Worm (Caenorhabditis elegans) whole organism, L2 larva: Measurements from ENCODE around the gene F45D11.14.
"Not testable (repeated sequence)": the region's sequence is repeated elsewhere in the genome, so short reads cannot be mapped to it uniquely, and the experiment has no call there.

Experiments used
- C34F6.9 ChIP-seq: fragments of 150-350 bp; optimal IDR thresholded peaks from 2 replicates; lab custom pipeline; 2014; ENCODE audit warnings: missing biosample characterization, missing genetic modification characterization
- Y55F3AM.14 ChIP-seq: fragments of 200-800 bp; sonication (Bioruptor generic); optimal IDR thresholded peaks from 2 replicates; lab custom pipeline; 2018; ENCODE audit warnings: mild to moderate bottlenecking, missing genetic modification characterization, missing compliant biosample characterization
- ZK546.5 ChIP-seq: sonication (generic microtip); optimal IDR thresholded peaks from 2 replicates; lab custom pipeline; 2017; ENCODE audit warnings: missing biosample characterization, missing genetic modification characterization
- alr-1 ChIP-seq: fragments of 150-350 bp; optimal IDR thresholded peaks from 2 replicates; lab custom pipeline; 2014; ENCODE audit warnings: missing biosample characterization, missing genetic modification characterization
- aly-2 ChIP-seq: fragments of 150-350 bp; optimal IDR thresholded peaks from 2 replicates; lab custom pipeline; 2014; ENCODE audit warnings: missing biosample characterization, missing genetic modification characterization
- blmp-1 ChIP-seq: sonication (generic microtip); optimal IDR thresholded peaks from 2 replicates; lab custom pipeline; 2017; ENCODE audit warnings: missing genetic modification characterization, mild to moderate bottlenecking, missing compliant biosample characterization, antibody characterized with exemption, moderate library complexity; ENCODE audit not compliant: insufficient read depth
- ceh-16 ChIP-seq: fragments of 150-350 bp; optimal IDR thresholded peaks from 2 replicates; lab custom pipeline; 2014; ENCODE audit warnings: missing biosample characterization, missing genetic modification characterization
- crh-2 ChIP-seq: sonication (generic microtip); optimal IDR thresholded peaks from 2 replicates; lab custom pipeline; 2017; ENCODE audit warnings: missing biosample characterization, missing genetic modification characterization
- dmd-4 ChIP-seq: sonication (generic microtip); optimal IDR thresholded peaks from 2 replicates; lab custom pipeline; 2017; ENCODE audit warnings: missing biosample characterization, missing genetic modification characterization
- egl-27 ChIP-seq: sonication (generic microtip); optimal IDR thresholded peaks from 3 replicates; lab custom pipeline; 2017; ENCODE audit warnings: missing biosample characterization, missing genetic modification reagents, missing genetic modification characterization
- elt-1 ChIP-seq: fragments of 150-350 bp; optimal IDR thresholded peaks from 2 replicates; lab custom pipeline; 2014; ENCODE audit warnings: missing biosample characterization, missing genetic modification characterization
- elt-3 ChIP-seq: sonication (generic microtip); optimal IDR thresholded peaks from 2 replicates; lab custom pipeline; 2017; ENCODE audit warnings: missing biosample characterization, missing genetic modification characterization
- gmeb-1 ChIP-seq: fragments of 150-350 bp; optimal IDR thresholded peaks from 2 replicates; lab custom pipeline; 2014; ENCODE audit warnings: missing biosample characterization, missing genetic modification characterization
- lin-13 ChIP-seq: fragments of 150-350 bp; optimal IDR thresholded peaks from 2 replicates; lab custom pipeline; 2014; ENCODE audit warnings: missing biosample characterization, missing genetic modification reagents, missing genetic modification characterization
- lsy-2 ChIP-seq, 2 experiments: fragments of 150-350 bp in 1 of 2; sonication (generic microtip) in 1 of 2; optimal IDR thresholded peaks; 2 replicates each; lab custom pipeline; 2014 to 2017; ENCODE audit warnings: missing biosample characterization in 2 of 2, missing genetic modification characterization in 2 of 2
- mab-5 ChIP-seq: fragments of 150-350 bp; optimal IDR thresholded peaks from 2 replicates; lab custom pipeline; 2014; ENCODE audit warnings: missing biosample characterization, missing genetic modification characterization
- mbf-1 ChIP-seq: sonication (generic microtip); optimal IDR thresholded peaks from 2 replicates; lab custom pipeline; 2017; ENCODE audit warnings: missing biosample characterization, missing genetic modification characterization
- mdl-1 ChIP-seq, 2 experiments: fragments of 150-350 bp in 1 of 2; sonication (generic microtip) in 1 of 2; optimal IDR thresholded peaks; 2 replicates each; lab custom pipeline; 2017; ENCODE audit warnings: missing biosample characterization in 2 of 2, missing genetic modification characterization in 2 of 2
- nhr-10 ChIP-seq: sonication (generic microtip); optimal IDR thresholded peaks from 2 replicates; lab custom pipeline; 2017; ENCODE audit warnings: missing biosample characterization, missing genetic modification characterization
- nhr-11 ChIP-seq: fragments of 150-350 bp; optimal IDR thresholded peaks from 2 replicates; lab custom pipeline; 2014; ENCODE audit warnings: missing biosample characterization, missing genetic modification characterization
- nhr-12 ChIP-seq: fragments of 150-350 bp; optimal IDR thresholded peaks from 2 replicates; lab custom pipeline; 2014; ENCODE audit warnings: missing biosample characterization, missing genetic modification characterization
- nhr-129 ChIP-seq: fragments of 150-350 bp; optimal IDR thresholded peaks from 2 replicates; lab custom pipeline; 2014; ENCODE audit warnings: missing biosample characterization, missing genetic modification characterization
- nhr-23 ChIP-seq: fragments of 150-350 bp; optimal IDR thresholded peaks from 2 replicates; lab custom pipeline; 2014; ENCODE audit warnings: missing biosample characterization, missing genetic modification reagents, missing genetic modification characterization
- nhr-237 ChIP-seq: fragments of 150-350 bp; optimal IDR thresholded peaks from 2 replicates; lab custom pipeline; 2014; ENCODE audit warnings: missing biosample characterization, missing genetic modification characterization
- nhr-25 ChIP-seq: fragments of 150-350 bp; sonication (generic microtip); optimal IDR thresholded peaks from 3 replicates; lab custom pipeline; 2014; ENCODE audit warnings: missing biosample characterization, missing genetic modification characterization
- nhr-6 ChIP-seq: fragments of 150-350 bp; optimal IDR thresholded peaks from 2 replicates; lab custom pipeline; 2014; ENCODE audit warnings: missing biosample characterization, missing genetic modification characterization
- peb-1 ChIP-seq: fragments of 150-350 bp; optimal IDR thresholded peaks from 2 replicates; lab custom pipeline; 2014; ENCODE audit warnings: missing biosample characterization, missing genetic modification characterization
- skn-1 ChIP-seq: sonication (generic microtip); optimal IDR thresholded peaks from 2 replicates; lab custom pipeline; 2017; ENCODE audit warnings: missing biosample characterization, missing genetic modification characterization
- sma-9 ChIP-seq, 2 experiments: fragments of 150-350 bp in 1 of 2; sonication (generic microtip) in 1 of 2; optimal IDR thresholded peaks; 2 replicates each; lab custom pipeline; 2014 to 2016; ENCODE audit warnings: missing genetic modification characterization in 2 of 2, mild to moderate bottlenecking in 1 of 2, missing biosample characterization in 1 of 2, missing compliant biosample characterization in 1 of 2, missing genetic modification reagents in 1 of 2, moderate library complexity in 1 of 2
- snpc-4 ChIP-seq: fragments of 150-350 bp; optimal IDR thresholded peaks from 2 replicates; lab custom pipeline; 2014; ENCODE audit warnings: missing biosample characterization, missing genetic modification characterization
- unc-55 ChIP-seq: fragments of 150-350 bp; sonication (generic microtip); optimal IDR thresholded peaks from 3 replicates; lab custom pipeline; 2014; ENCODE audit warnings: missing biosample characterization, missing genetic modification reagents, missing genetic modification characterization
- unc-62 ChIP-seq: fragments of 150-350 bp; optimal IDR thresholded peaks from 2 replicates; lab custom pipeline; 2014; ENCODE audit warnings: missing biosample characterization, missing genetic modification reagents, missing genetic modification characterization
- zag-1 ChIP-seq: fragments of 150-350 bp; optimal IDR thresholded peaks from 2 replicates; lab custom pipeline; 2014; ENCODE audit warnings: missing biosample characterization, missing genetic modification characterization
- ztf-1 ChIP-seq: fragments of 200-800 bp; sonication (Bioruptor generic); conservative IDR thresholded peaks from 2 replicates; pipeline ENCODE4 v1.3.6; 2022; ENCODE audit warnings: missing genetic modification characterization, missing compliant biosample characterization

F45D11.14 gene

DNA sequence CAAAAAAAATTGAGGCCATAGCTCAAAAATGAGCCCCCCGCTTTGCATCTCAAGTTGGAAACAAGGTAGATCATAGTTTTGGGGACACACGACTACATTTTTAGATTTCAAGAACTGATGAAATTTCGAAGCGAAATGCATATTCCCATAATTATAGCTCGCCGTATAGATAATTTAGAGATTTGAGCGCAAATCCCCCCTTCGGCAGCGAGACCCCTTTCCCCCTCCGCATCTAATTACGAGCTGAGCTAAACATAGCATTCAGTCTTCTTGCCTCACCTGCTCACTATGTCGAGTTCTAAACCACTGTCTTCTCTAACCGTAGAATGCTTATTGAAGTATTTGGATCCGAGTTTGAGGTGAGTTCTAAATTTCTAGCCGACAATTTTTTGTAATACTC is 27.1 kb downstream of the F45D11.14 start, which contains the start of the genes fbxc-17 and fbxc-15:
Gene fbxc-17 (minus strand): TSS at position 101 of the 400 bp plus-strand sequence.
Gene fbxc-15 (plus strand): TSS at position 289 of the 400 bp plus-strand sequence.
- TF ChIP-seq nhr-237 (tag; lab: Kevin White, UChicago) (no peak), nhr-25 (tag; lab: Kevin White, UChicago) (no peak)

DNA sequence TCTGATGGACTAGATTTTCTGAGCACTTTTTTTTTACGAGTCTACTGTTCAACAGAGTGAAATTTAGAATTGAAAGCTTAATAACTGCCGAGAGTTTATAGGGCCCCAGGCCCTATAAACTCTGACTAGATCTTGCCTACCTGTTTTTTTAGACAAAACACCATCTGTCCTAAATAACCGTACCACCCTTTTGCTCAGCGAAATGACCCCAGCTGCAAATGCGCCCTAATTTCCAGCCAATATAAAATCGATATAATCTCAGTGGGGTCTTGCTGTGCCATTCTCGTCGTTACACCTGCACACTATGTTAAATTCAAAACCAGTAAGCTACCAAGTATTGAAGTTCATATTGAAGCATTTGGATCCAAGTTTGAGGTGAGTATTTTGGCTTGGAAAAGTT is 32.3 kb downstream of the F45D11.14 start, which contains the start of gene fbxc-14:
Gene fbxc-14 (plus strand): TSS at position 301 of the 400 bp plus-strand sequence.
- TF ChIP-seq C34F6.9 (tag; lab: Kevin White, UChicago) = no peak
- no peak for TF ChIP-seq lin-13 (GFP tag; lab: Kevin White, UChicago)
- no peak for TF ChIP-seq crh-2
- TF ChIP-seq nhr-10 = no peak
- TF ChIP-seq ceh-16 (tag; lab: Kevin White, UChicago) = no peak
- no peak for TF ChIP-seq gmeb-1 (tag; lab: Kevin White, UChicago)
- no peak for TF ChIP-seq sma-9 (GFP tag; optimal IDR thresholded peaks at IDR 0.05; lab: Kevin White, UChicago)
- TF ChIP-seq sma-9 (tag; optimal IDR thresholded peaks at IDR 0.05; lab: Kevin White, UChicago) = no peak
- TF ChIP-seq skn-1 = no peak
- TF ChIP-seq alr-1 = no peak
- TF ChIP-seq blmp-1 (tag; lab: Kevin White, UChicago) = no peak
- no peak for TF ChIP-seq dmd-4 (tag; lab: Kevin White, UChicago)
- no peak for TF ChIP-seq nhr-23 (tag; lab: Kevin White, UChicago)
- TF ChIP-seq elt-1 (tag; lab: Kevin White, UChicago) = no peak

DNA sequence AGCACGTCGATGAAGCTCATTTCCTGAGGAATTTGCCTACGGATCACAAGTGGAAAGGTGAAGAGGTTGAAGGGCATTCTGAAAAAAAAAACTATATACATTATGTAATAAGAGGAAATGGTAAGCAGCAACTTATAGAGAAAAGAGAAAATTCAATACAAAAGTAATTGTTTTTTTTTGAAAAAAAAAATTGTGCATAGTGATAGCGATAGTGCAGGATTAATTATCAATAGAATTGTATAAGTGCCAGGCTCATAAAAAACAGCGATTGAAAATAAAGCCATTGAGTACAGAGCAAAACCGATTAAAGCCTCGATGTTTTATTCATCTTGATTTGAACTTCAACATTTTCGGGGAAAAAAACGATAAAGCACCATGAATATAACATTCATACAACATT is 33.4 kb downstream of the F45D11.14 start, which contains the start of gene C32B5.15:
Gene C32B5.15 (minus strand): TSS at position 101 of the 400 bp plus-strand sequence.
- TF ChIP-seq nhr-11 (tag; lab: Kevin White, UChicago) = no peak
- TF ChIP-seq unc-55 = no peak
- TF ChIP-seq elt-1 (tag; lab: Kevin White, UChicago) = no peak
- TF ChIP-seq zag-1 (tag; lab: Kevin White, UChicago) = no peak
- no peak for TF ChIP-seq peb-1
- no peak for TF ChIP-seq Y55F3AM.14 (GFP tag; lab: Kevin White, UChicago)
- no peak for TF ChIP-seq lsy-2 (tag; optimal IDR thresholded peaks at IDR 0.05; lab: Kevin White, UChicago)
- TF ChIP-seq skn-1 = no peak
- no peak for TF ChIP-seq ztf-1
- no peak for TF ChIP-seq mbf-1 (tag; lab: Kevin White, UChicago)
- no peak for TF ChIP-seq dmd-4 (tag; lab: Kevin White, UChicago)
- no peak for TF ChIP-seq mdl-1 (tag; optimal IDR thresholded peaks at IDR 0.05; lab: Kevin White, UChicago)
- no peak for TF ChIP-seq nhr-6 (tag; lab: Kevin White, UChicago)
- TF ChIP-seq ceh-16 (tag; lab: Kevin White, UChicago) = no peak

DNA sequence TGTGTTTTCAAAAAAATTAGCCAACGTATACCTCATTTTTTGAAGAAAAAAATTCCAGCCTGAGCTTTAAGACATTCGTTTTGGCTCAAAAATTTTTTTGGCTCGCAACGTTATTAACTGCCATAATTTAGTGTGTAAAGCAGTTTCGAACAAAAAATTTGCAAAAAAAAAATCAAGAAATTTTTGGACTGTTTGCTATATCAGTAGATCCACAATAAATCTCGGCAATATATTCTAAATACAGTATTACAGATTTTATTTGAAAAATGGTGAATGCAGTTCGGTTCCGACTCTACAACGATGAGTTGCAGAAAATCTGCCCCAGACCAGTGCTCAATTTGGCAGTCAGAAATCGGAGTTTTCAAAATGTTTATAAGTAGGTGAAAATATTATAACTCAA is 38.2 kb downstream of the F45D11.14 start, which contains the start of gene C32B5.6:
Gene C32B5.6 (plus strand): TSS at position 301 of the 400 bp plus-strand sequence.
- TF ChIP-seq ztf-1; blmp-1 (tag; lab: Kevin White, UChicago); crh-2: not testable (repeated sequence)

DNA sequence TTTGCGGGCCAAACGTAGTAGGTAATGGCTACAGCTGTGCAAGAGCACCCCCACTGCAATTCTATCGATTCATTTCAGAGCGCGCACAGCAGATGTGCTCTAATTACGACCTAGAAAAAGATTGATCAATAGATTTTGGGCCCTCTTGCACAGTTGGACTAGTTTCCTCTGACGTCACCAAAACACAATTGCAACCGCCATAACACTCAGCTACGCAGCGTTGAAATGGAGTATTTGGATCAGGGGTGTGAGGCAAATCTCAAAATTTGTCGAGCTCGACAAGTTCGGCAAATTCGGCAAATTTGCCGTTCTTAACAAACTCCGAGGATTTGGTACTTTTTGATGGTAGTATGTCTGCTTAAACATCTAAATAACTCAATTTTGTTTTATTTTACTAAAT is 39.3 kb downstream of the F45D11.14 start, which contains the start of gene fbxc-18:
Gene fbxc-18 (minus strand): TSS at position 101 of the 400 bp plus-strand sequence.
- TF ChIP-seq unc-55; skn-1; mbf-1 (tag; lab: Kevin White, UChicago): not testable (repeated sequence)
- TF ChIP-seq, all 48 proteins: peak for 0; not testable (repeated sequence) for 48

DNA sequence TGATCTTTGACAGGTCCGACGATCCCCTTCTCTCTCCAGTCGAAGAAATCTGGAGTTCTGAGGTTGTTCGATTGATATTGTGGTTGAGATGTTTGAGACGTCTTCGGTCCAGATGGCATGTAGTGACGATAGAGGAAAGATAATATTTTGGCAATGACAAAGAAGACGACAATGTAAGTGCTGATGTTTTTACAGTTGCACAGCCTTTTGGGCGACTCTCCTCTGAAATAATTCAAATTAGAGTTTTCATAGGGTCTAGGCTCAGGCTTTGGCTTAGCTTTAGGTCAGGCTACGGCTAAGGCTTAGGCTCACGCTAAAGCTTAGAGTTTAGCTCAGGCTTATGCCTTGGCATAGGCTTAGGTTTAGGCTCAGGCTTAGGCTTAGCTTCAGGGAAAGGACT is 44.3 kb downstream of the F45D11.14 start, which contains the start of gene C32B5.13:
Gene C32B5.13 (minus strand): TSS at position 101 of the 400 bp plus-strand sequence.
- TF ChIP-seq sma-9 (GFP tag; optimal IDR thresholded peaks at IDR 0.05; lab: Kevin White, UChicago) (no peak), sma-9 (tag; optimal IDR thresholded peaks at IDR 0.05; lab: Kevin White, UChicago) (no peak), C34F6.9 (tag; lab: Kevin White, UChicago) (no peak), ZK546.5 (no peak), elt-1 (tag; lab: Kevin White, UChicago) (no peak)
- TF ChIP-seq, all 48 proteins: peak for 0

DNA sequence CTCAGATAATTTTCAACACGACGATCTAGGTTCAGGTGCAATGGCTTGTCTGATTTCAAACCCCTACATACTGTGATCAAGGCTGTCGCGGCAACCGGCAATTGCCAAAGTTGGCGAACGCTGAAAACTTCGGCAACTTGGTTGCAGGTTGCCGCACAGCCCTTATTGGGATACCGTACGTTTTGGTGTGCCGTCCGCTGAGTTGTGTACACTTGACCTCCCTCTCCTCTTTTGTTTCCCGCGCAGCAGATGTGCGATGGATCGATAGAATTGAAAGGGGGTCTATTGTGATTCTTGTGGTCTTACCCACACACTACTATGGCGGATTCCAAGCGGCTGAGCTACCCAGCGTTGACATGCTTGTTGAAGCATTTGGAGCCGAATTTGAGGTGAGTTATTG is 46.1 kb downstream of the F45D11.14 start, which contains the start of the genes C32B5.18 and C32B5.7:
Gene C32B5.18 (plus strand): TSS at position 301 of the 400 bp plus-strand sequence.
Gene C32B5.7 (plus strand): TSS at position 311 of the 400 bp plus-strand sequence.
- TF ChIP-seq nhr-129 (tag; lab: Kevin White, UChicago) (no peak), egl-27 (tag; lab: Kevin White, UChicago) (no peak), gmeb-1 (tag; lab: Kevin White, UChicago) (no peak), aly-2 (tag; lab: Kevin White, UChicago) (no peak), nhr-12 (tag; lab: Kevin White, UChicago) (no peak), unc-62 (GFP tag; lab: Kevin White, UChicago) (no peak), zag-1 (tag; lab: Kevin White, UChicago) (no peak), lsy-2 (tag; optimal IDR thresholded peaks at IDR 0.05; lab: Kevin White, UChicago) (no peak), Y55F3AM.14 (GFP tag; lab: Kevin White, UChicago) (no peak), snpc-4 (tag; lab: Kevin White, UChicago) (no peak), C34F6.9 (tag; lab: Kevin White, UChicago) (no peak), peb-1 (no peak), skn-1 (no peak), elt-3 (tag; lab: Kevin White, UChicago) (no peak), mab-5 (tag; lab: Kevin White, UChicago) (no peak), nhr-23 (tag; lab: Kevin White, UChicago) (no peak), sma-9 (GFP tag; optimal IDR thresholded peaks at IDR 0.05; lab: Kevin White, UChicago) (no peak), sma-9 (tag; optimal IDR thresholded peaks at IDR 0.05; lab: Kevin White, UChicago) (no peak)
